Fruit fly (Drosophila melanogaster) whole organism, prepupa: ENCODE measurements around the gene Gld.

Experiments used
- Blimp-1 ChIP-seq: fragments of 200-800 bp; sonication (Bioruptor generic); optimal IDR thresholded peaks from 3 replicates; lab custom pipeline; 2017; ENCODE audit warnings: missing biosample characterization, missing genetic modification characterization, mild to moderate bottlenecking, moderate library complexity, missing genetic modification reagents
- CG10631 ChIP-seq: fragments of 200-800 bp; sonication (Bioruptor generic); optimal IDR thresholded peaks from 2 replicates; lab custom pipeline; 2016; ENCODE audit warnings: missing biosample characterization, missing genetic modification characterization
- CG11294 ChIP-seq: fragments of 200-800 bp; sonication (Bioruptor generic); IDR thresholded peaks from 2 replicates; pipeline ENCODE4 v1.3.6; 2022; ENCODE audit warnings: missing biosample characterization, missing genetic modification characterization
- CG11902 ChIP-seq: fragments of 200-800 bp; sonication (Bioruptor generic); optimal IDR thresholded peaks from 3 replicates; lab custom pipeline; 2016; ENCODE audit warnings: missing biosample characterization, missing genetic modification characterization
- CG15336 ChIP-seq: fragments of 200-800 bp; sonication (Bioruptor generic); IDR thresholded peaks from 2 replicates; pipeline ENCODE4 v1.3.6; 2022; ENCODE audit warnings: missing biosample characterization, missing genetic modification characterization
- CG31627 ChIP-seq: fragments of 200-800 bp; sonication (Bioruptor generic); optimal IDR thresholded peaks from 3 replicates; lab custom pipeline; 2016; ENCODE audit warnings: missing biosample characterization, missing genetic modification characterization
- CG32006 ChIP-seq: fragments of 200-800 bp; sonication (Bioruptor generic); optimal IDR thresholded peaks from 3 replicates; lab custom pipeline; 2017; ENCODE audit warnings: missing biosample characterization, mild to moderate bottlenecking, missing genetic modification characterization
- CG3919 ChIP-seq: fragments of 200-800 bp; sonication (Bioruptor generic); optimal IDR thresholded peaks from 3 replicates; lab custom pipeline; 2016; ENCODE audit warnings: missing biosample characterization, missing genetic modification characterization
- CG4318 ChIP-seq: fragments of 200-800 bp; sonication (Bioruptor generic); optimal IDR thresholded peaks from 3 replicates; lab custom pipeline; 2017; ENCODE audit warnings: missing biosample characterization, mild to moderate bottlenecking, missing genetic modification characterization
- CG6163 ChIP-seq: fragments of 200-800 bp; sonication (Bioruptor generic); IDR thresholded peaks from 3 replicates; pipeline ENCODE4 v1.3.6; 2022; ENCODE audit warnings: missing biosample characterization, missing genetic modification characterization
- CG6276 ChIP-seq: fragments of 200-800 bp; sonication (Bioruptor generic); optimal IDR thresholded peaks from 2 replicates; lab custom pipeline; 2017; ENCODE audit warnings: missing biosample characterization, mild to moderate bottlenecking, missing genetic modification characterization
- CG6792 ChIP-seq: fragments of 200-800 bp; sonication (Bioruptor generic); optimal IDR thresholded peaks from 3 replicates; lab custom pipeline; 2016; ENCODE audit warnings: missing biosample characterization, missing genetic modification characterization
- CG6808 ChIP-seq: fragments of 200-800 bp; sonication (Bioruptor generic); optimal IDR thresholded peaks from 3 replicates; lab custom pipeline; 2017; ENCODE audit warnings: missing biosample characterization, missing genetic modification characterization, mild to moderate bottlenecking, moderate library complexity, missing genetic modification reagents
- CG8319 ChIP-seq: fragments of 200-800 bp; sonication (Bioruptor generic); optimal IDR thresholded peaks from 3 replicates; lab custom pipeline; 2016; ENCODE audit warnings: missing biosample characterization, missing genetic modification characterization
- CG9139 ChIP-seq: fragments of 200-800 bp; sonication (Bioruptor generic); optimal IDR thresholded peaks from 3 replicates; lab custom pipeline; 2017; ENCODE audit warnings: missing biosample characterization, mild to moderate bottlenecking, missing genetic modification characterization
- Eip75B ChIP-seq: fragments of 200-800 bp; sonication (Bioruptor generic); optimal IDR thresholded peaks from 3 replicates; lab custom pipeline; 2016; ENCODE audit warnings: missing biosample characterization, missing genetic modification characterization
- Ets21C ChIP-seq: fragments of 200-800 bp; sonication (Bioruptor generic); optimal IDR thresholded peaks from 3 replicates; lab custom pipeline; 2016; ENCODE audit warnings: missing biosample characterization, missing genetic modification characterization
- Ets96B ChIP-seq: fragments of 200-800 bp; optimal IDR thresholded peaks from 2 replicates; lab custom pipeline; 2019; ENCODE audit warnings: missing biosample characterization, mild to moderate bottlenecking, missing genetic modification characterization, moderate library complexity
- Gug ChIP-seq: fragments of 200-800 bp; sonication (Bioruptor generic); IDR thresholded peaks from 2 replicates; pipeline ENCODE4 v1.3.6; 2022; ENCODE audit warnings: missing biosample characterization, missing genetic modification characterization
- Hr39 ChIP-seq: fragments of 200-800 bp; sonication (Bioruptor generic); optimal IDR thresholded peaks from 2 replicates; lab custom pipeline; 2016; ENCODE audit warnings: missing biosample characterization, missing genetic modification characterization
- Sox102F ChIP-seq: fragments of 200-800 bp; sonication (Bioruptor generic); optimal IDR thresholded peaks from 2 replicates; lab custom pipeline; 2016; ENCODE audit warnings: missing biosample characterization, mild to moderate bottlenecking, missing genetic modification characterization
- Sox14 ChIP-seq: fragments of 200-800 bp; sonication (Bioruptor generic); optimal IDR thresholded peaks from 3 replicates; lab custom pipeline; 2016; ENCODE audit warnings: missing biosample characterization, missing genetic modification characterization
- Sox15 ChIP-seq: fragments of 200-800 bp; sonication (Bioruptor generic); optimal IDR thresholded peaks from 3 replicates; lab custom pipeline; 2016; ENCODE audit warnings: missing biosample characterization, missing genetic modification characterization
- achi ChIP-seq: fragments of 200-800 bp; sonication (Bioruptor generic); optimal IDR thresholded peaks from 3 replicates; lab custom pipeline; 2016; ENCODE audit warnings: missing biosample characterization, missing genetic modification characterization
- dsx ChIP-seq: fragments of 200-800 bp; optimal IDR thresholded peaks from 3 replicates; lab custom pipeline; 2019; ENCODE audit warnings: missing biosample characterization, mild to moderate bottlenecking, missing genetic modification characterization, moderate library complexity; ENCODE audit not compliant: poor library complexity, severe bottlenecking
- eg ChIP-seq: fragments of 200-800 bp; sonication (Bioruptor generic); IDR thresholded peaks from 3 replicates; pipeline ENCODE4 v1.3.6; 2022; ENCODE audit warnings: missing biosample characterization, missing genetic modification characterization
- fkh ChIP-seq: fragments of 200-800 bp; sonication (Bioruptor generic); optimal IDR thresholded peaks from 3 replicates; lab custom pipeline; 2017; ENCODE audit warnings: missing biosample characterization, mild to moderate bottlenecking, missing genetic modification characterization, moderate library complexity
- net ChIP-seq: fragments of 200-800 bp; sonication (Bioruptor generic); optimal IDR thresholded peaks from 3 replicates; lab custom pipeline; 2016; ENCODE audit warnings: missing biosample characterization, missing genetic modification characterization
- pdm3 ChIP-seq: fragments of 200-800 bp; sonication (Bioruptor generic); optimal IDR thresholded peaks from 3 replicates; lab custom pipeline; 2016; ENCODE audit warnings: missing biosample characterization, missing genetic modification characterization
- salr ChIP-seq, 2 experiments: fragments of 200-800 bp; sonication (Bioruptor generic); optimal IDR thresholded peaks; 3 replicates each; lab custom pipeline; 2016 to 2018; ENCODE audit warnings: missing biosample characterization in 2 of 2, missing genetic modification characterization in 2 of 2, mild to moderate bottlenecking in 1 of 2
- spab ChIP-seq: fragments of 200-800 bp; sonication (Bioruptor generic); optimal IDR thresholded peaks from 2 replicates; lab custom pipeline; 2017; ENCODE audit warnings: missing biosample characterization, mild to moderate bottlenecking, missing genetic modification characterization, missing genetic modification reagents
- ss ChIP-seq, 2 experiments: fragments of 200-800 bp; sonication (Bioruptor generic); optimal IDR thresholded peaks; 2 replicates in 1 of 2; 3 replicates in 1 of 2; lab custom pipeline; 2017 to 2018; ENCODE audit warnings: mild to moderate bottlenecking in 2 of 2, missing biosample characterization in 2 of 2, missing genetic modification characterization in 2 of 2, moderate library complexity in 1 of 2
- topi ChIP-seq: fragments of 200-800 bp; sonication (Bioruptor generic); optimal IDR thresholded peaks from 3 replicates; lab custom pipeline; 2016; ENCODE audit warnings: missing biosample characterization, missing genetic modification characterization
- vri ChIP-seq: fragments of 200-800 bp; sonication (Bioruptor generic); optimal IDR thresholded peaks from 3 replicates; lab custom pipeline; 2016; ENCODE audit warnings: missing biosample characterization, mild to moderate bottlenecking, missing genetic modification characterization

Gene Gld

DNA sequence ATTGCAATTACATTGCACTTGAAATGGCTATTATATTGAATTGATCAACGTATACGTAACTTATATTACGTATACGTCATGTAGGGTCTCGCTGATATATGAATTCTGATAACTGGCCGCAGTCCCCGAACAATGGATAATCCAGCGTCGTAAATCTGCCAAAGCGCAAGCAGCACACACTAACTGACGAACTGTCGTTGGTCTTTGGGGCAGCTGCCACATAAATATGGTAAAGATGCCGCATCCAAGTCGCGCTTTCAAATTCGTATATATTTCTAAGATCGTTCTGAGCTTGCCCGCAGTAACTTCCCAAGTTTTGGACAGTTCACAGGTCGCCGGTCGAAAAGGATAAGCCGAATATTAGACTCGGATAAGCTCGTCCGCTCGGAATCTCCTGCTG is 24.0 kb downstream of the Gld start, which contains the start of gene CG14607:
CG14607 (plus strand) TSS at position 301 of the 400 bp plus-strand sequence.
- TF ChIP-seq Hr39, result no peak

DNA sequence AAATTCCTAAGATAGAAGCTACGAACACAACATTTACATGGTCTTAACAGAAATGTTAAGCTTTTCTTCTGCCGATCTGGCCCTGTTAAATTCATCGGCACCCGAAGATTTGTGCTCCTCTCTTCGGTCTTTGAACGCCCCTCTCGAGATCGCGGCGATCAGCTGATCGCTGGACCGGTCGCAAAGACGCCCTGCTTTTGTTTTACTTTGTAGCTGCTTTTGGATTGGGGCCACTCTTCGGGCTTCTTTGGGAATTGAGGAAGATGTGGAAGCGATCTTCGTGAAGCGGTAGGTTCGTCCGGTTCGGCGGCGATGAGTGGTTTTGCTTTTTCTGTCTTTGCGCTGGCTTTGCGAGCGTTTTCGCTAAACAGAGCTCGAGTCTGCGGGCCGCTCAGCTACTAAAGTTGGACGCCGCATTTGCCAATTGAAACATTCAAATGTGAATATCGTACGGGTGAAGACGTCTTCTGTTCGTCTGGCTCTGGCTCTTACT is 41.5 kb downstream of the Gld start, which contains the start of gene thw:
thw (plus strand) TSS at position 443 of the 493 bp plus-strand sequence.
- no peak for TF ChIP-seq Sox14 (GFP tag; lab: Kevin White, UChicago)
- 0 out of 3 replicates have a peak, but pooled peaks have one; percentile 45 for TF ChIP-seq eg (GFP tag; lab: Robert Waterston, UW)
- TF ChIP-seq CG6792 (GFP tag; lab: Kevin White, UChicago), result no peak
- TF ChIP-seq topi, result no peak
- peak; percentile 90 for TF ChIP-seq dsx
- TF ChIP-seq CG31627 (GFP tag; lab: Kevin White, UChicago), result no peak
- TF ChIP-seq spab, result no peak
- TF ChIP-seq CG8319, result no peak
- TF ChIP-seq CG6276, result no peak
- no peak for TF ChIP-seq CG15336
- no peak for TF ChIP-seq CG32006 (GFP tag; lab: Kevin White, UChicago)
- no peak for TF ChIP-seq pdm3 (GFP tag; lab: Kevin White, UChicago)
- peak; percentile 34; the same call in 1 of the 3 replicates for TF ChIP-seq CG6163 (GFP tag; lab: Robert Waterston, UW)
- TF ChIP-seq salr (GFP tag; optimal IDR thresholded peaks at IDR 0.05; lab: Kevin White, UChicago), result no peak
- no peak for TF ChIP-seq CG6808

DNA sequence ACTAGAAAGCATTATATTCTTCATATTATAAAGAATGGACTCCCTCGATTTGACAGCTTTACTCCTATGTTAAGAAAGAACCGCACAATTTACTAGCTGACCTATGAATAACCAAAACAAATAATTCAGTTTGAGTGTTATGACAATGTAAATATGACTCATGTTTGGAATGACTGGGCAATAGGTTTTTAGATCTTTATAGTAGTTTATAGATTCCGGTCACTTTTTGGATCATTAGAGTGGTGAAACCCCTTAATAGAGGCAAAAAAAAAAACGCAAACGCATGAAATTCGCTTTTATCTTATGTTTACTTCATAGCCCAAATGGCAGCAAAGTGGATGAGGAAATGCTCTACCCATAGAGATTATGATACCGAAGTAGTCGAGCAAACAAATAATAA is 45.9 kb downstream of the Gld start, which contains the start of gene CG14605:
CG14605 (minus strand) TSS at position 101 of the 400 bp plus-strand sequence.
- no peak for TF ChIP-seq CG3919 (GFP tag; lab: Kevin White, UChicago)
- no peak for TF ChIP-seq Hr39
- no peak for TF ChIP-seq Sox15 (GFP tag; lab: Kevin White, UChicago)
- TF ChIP-seq CG15336, result no peak
- TF ChIP-seq Gug, result no peak
- no peak for TF ChIP-seq ss (GFP tag; optimal IDR thresholded peaks at IDR 0.05; lab: Kevin White, UChicago)
- TF ChIP-seq net, result no peak
- TF ChIP-seq CG9139 (GFP tag; lab: Kevin White, UChicago), result no peak
- no peak for TF ChIP-seq Eip75B
- TF ChIP-seq Blimp-1, result no peak
- TF ChIP-seq Sox102F (GFP tag; lab: Kevin White, UChicago), result no peak
- TF ChIP-seq CG6276, result no peak
- TF ChIP-seq spab, result no peak
- TF ChIP-seq CG4318 (GFP tag; lab: Kevin White, UChicago), result no peak
- no peak for TF ChIP-seq Ets96B (tag; lab: Kevin White, UChicago)
- TF ChIP-seq CG10631 (GFP tag; lab: Kevin White, UChicago), result no peak
- no peak for TF ChIP-seq fkh (GFP tag; lab: Kevin White, UChicago)
- no peak for TF ChIP-seq CG11294 (GFP tag; lab: Robert Waterston, UW)
- no peak for TF ChIP-seq Ets21C (GFP tag; lab: Kevin White, UChicago)

DNA sequence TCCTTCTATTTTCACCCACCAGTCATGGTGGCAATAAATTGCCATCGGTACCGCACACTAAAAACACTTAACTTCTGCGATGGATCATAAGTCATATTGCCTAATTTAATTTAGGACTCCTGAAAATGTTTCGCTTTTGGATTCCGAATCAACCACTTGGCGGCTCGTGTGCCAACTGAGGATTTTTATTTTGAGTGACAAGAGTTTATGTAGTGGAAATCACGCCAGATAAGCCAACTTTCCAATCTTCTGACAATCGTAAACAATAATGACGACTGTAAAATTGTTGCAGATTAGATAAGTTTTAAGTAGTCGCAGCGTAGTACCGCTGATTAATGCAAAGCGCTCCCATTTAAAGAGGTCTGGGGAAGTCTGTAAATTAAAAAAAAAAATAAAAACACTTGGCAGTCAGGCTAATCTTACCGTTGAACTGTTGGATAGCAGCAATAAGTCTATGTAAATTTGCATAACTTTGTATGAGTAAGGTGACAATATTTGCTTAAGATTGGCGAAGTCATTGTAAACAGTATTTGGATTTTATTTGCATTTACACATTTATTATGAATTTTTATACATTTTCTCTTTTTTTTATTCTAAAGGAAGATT is 48.5 kb downstream of the Gld start, which contains the start of gene CG14606:
CG14606 (minus strand) TSS at position 160 of the 606 bp plus-strand sequence.
- TF ChIP-seq achi (GFP tag; lab: Kevin White, UChicago), result no peak
- no peak for TF ChIP-seq CG6808
- TF ChIP-seq CG11902, result no peak
- no peak for TF ChIP-seq Sox14 (GFP tag; lab: Kevin White, UChicago)
- 0 out of 3 replicates have a peak, but pooled peaks have one; percentile 7 for TF ChIP-seq eg (GFP tag; lab: Robert Waterston, UW)
- peak; percentile 56 for TF ChIP-seq fkh (GFP tag; lab: Kevin White, UChicago)
- TF ChIP-seq vri, result peak; percentile 12
